Fruit fly (Drosophila melanogaster) whole organism, pupa: ENCODE data around the gene Cyp4ac2.

Source experiments
- CG10348 ChIP-seq: fragments of 200-800 bp; sonication (Bioruptor generic); IDR thresholded peaks from 2 replicates; pipeline ENCODE4 v1.3.6; 2022; ENCODE audit warnings: missing biosample characterization, missing genetic modification characterization
- CG8159 ChIP-seq: fragments of 200-800 bp; sonication (Bioruptor generic); optimal IDR thresholded peaks from 3 replicates; lab custom pipeline; 2018; ENCODE audit warnings: missing biosample characterization, mild to moderate bottlenecking, missing genetic modification characterization, moderate library complexity
- CG8301 ChIP-seq: fragments of 200-800 bp; sonication (Bioruptor generic); optimal IDR thresholded peaks from 2 replicates; lab custom pipeline; 2018; ENCODE audit warnings: missing biosample characterization, mild to moderate bottlenecking, missing genetic modification characterization
- CG9948 ChIP-seq: fragments of 200-800 bp; sonication (Bioruptor generic); optimal IDR thresholded peaks from 2 replicates; lab custom pipeline; 2018; ENCODE audit warnings: missing biosample characterization, mild to moderate bottlenecking, missing genetic modification characterization, moderate library complexity
- EcR ChIP-seq: fragments of 200-800 bp; sonication (Bioruptor generic); optimal IDR thresholded peaks from 3 replicates; lab custom pipeline; 2019; ENCODE audit warnings: missing biosample characterization, missing genetic modification characterization, mild to moderate bottlenecking, moderate library complexity, missing genetic modification reagents
- Pif1A ChIP-seq: fragments of 200-800 bp; sonication (Bioruptor generic); optimal IDR thresholded peaks from 3 replicates; lab custom pipeline; 2016; ENCODE audit warnings: missing biosample characterization, missing genetic modification characterization
- Snoo ChIP-seq: fragments of 200-800 bp; sonication (Bioruptor generic); optimal IDR thresholded peaks from 3 replicates; lab custom pipeline; 2017; ENCODE audit warnings: missing biosample characterization, mild to moderate bottlenecking, missing genetic modification characterization, inconsistent platforms

dm6 chr2L:5229735-5230347 is 36.4 kb upstream of the Cyp4ac2 start:
- no peak for TF ChIP-seq CG8159 (tag; lab: Kevin White, UChicago)
- no peak for TF ChIP-seq CG10348 (GFP tag; lab: Robert Waterston, UW)
- no peak for TF ChIP-seq CG8301 (tag; lab: Kevin White, UChicago)
- TF ChIP-seq EcR (GFP tag; lab: Kevin White, UChicago): no peak
- TF ChIP-seq Pif1A (GFP tag; lab: Kevin White, UChicago): no peak
- TF ChIP-seq CG9948: no peak
- TF ChIP-seq Snoo: no peak
